8 worm cellular contexts compared by ENCODE assay signal in the genomic region with DNA sequence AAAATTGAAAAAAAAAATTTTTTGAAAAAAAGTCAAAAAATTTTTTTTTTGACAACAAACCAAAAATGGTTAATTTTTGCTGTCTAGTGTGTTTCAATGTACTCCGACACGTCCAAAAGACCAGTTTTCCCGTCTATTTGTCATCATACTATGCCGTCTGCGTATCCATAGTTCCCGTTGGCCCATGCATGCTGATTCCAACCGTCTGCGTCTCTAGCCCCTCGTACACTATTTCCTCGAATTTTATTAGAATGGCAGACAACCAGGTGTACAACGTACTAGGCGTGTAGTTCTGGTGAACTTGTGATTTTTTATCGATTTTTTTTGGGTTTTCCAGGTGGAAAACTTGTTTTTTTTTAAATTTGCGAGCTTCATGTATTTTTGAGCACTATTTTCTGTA.
TF ChIP-seq lines count a peak whose summit lies in the region.

No protein-coding gene starts in this region.

TF ChIP-seq in whole organism, L1 larva, 84 proteins besides CTCF, POLR2A, EP300 and RAD21 (continues in another document):
- peak; percentile 33 for TF ChIP-seq nhr-237 (tag; optimal IDR thresholded peaks at IDR 0.05; lab: Kevin White, UChicago)
- peak; percentile 78 for TF ChIP-seq nhr-19 (GFP tag; conservative IDR thresholded peaks at IDR 0.05; lab: Robert Waterston, UW)
- TF ChIP-seq elt-3 (tag; optimal IDR thresholded peaks at IDR 0.05; lab: Kevin White, UChicago): peak in 1 of 6 experiments; percentile 45
- no peak for TF ChIP-seq tlp-1 (tag; optimal IDR thresholded peaks at IDR 0.05; lab: Kevin White, UChicago)
- no peak for TF ChIP-seq lir-3 (tag; optimal IDR thresholded peaks at IDR 0.05; lab: Kevin White, UChicago; ENCODE audit: poor library complexity)
- TF ChIP-seq tbx-2 (tag; optimal IDR thresholded peaks at IDR 0.05; lab: Kevin White, UChicago): peak; percentile 51
- no peak for TF ChIP-seq isw-1 (GFP tag; IDR thresholded peaks at IDR 0.05; lab: Robert Waterston, UW)
- no peak for TF ChIP-seq fkh-10 (GFP tag; optimal IDR thresholded peaks at IDR 0.05; lab: Kevin White, UChicago)
- peak; percentile 78 for TF ChIP-seq snu-23 (GFP tag; optimal IDR thresholded peaks at IDR 0.05; lab: Kevin White, UChicago)
- TF ChIP-seq nhr-71 (tag; optimal IDR thresholded peaks at IDR 0.05; lab: Kevin White, UChicago): peak; percentile 76

TF ChIP-seq in whole organism, L2 larva, 48 proteins besides CTCF, POLR2A, EP300 and RAD21 (continues in another document):
- no peak for TF ChIP-seq ZK546.5 (tag; optimal IDR thresholded peaks at IDR 0.05; lab: Kevin White, UChicago)
- TF ChIP-seq R02D3.7 (tag; optimal IDR thresholded peaks at IDR 0.05; lab: Kevin White, UChicago): no peak
- peak; percentile 21 for TF ChIP-seq lin-13 (GFP tag; optimal IDR thresholded peaks at IDR 0.05; lab: Kevin White, UChicago)
- no peak for TF ChIP-seq mab-5 (tag; optimal IDR thresholded peaks at IDR 0.05; lab: Kevin White, UChicago)
- TF ChIP-seq crh-2 (tag; optimal IDR thresholded peaks at IDR 0.05; lab: Kevin White, UChicago): peak; percentile 70
- peak in 1 of 2 experiments; percentile 35 for TF ChIP-seq mdl-1 (tag; optimal IDR thresholded peaks at IDR 0.05; lab: Kevin White, UChicago)
- TF ChIP-seq nhr-6 (tag; optimal IDR thresholded peaks at IDR 0.05; lab: Kevin White, UChicago): no peak
- TF ChIP-seq snpc-4 (tag; optimal IDR thresholded peaks at IDR 0.05; lab: Kevin White, UChicago): peak; percentile 50
- TF ChIP-seq nhr-10 (tag; optimal IDR thresholded peaks at IDR 0.05; lab: Kevin White, UChicago): no peak
- TF ChIP-seq ztf-1 (GFP tag; conservative IDR thresholded peaks at IDR 0.05; lab: Robert Waterston, UW): no peak
- TF ChIP-seq nhr-11 (tag; optimal IDR thresholded peaks at IDR 0.05; lab: Kevin White, UChicago): no peak

TF ChIP-seq in whole organism, L3 larva, 47 proteins besides CTCF, POLR2A, EP300 and RAD21 (continues in another document):
- no peak for TF ChIP-seq ztf-4 (tag; optimal IDR thresholded peaks at IDR 0.05; lab: Kevin White, UChicago)
- no peak for TF ChIP-seq unc-62 (GFP tag; optimal IDR thresholded peaks at IDR 0.05; lab: Kevin White, UChicago)
- peak; percentile 63 for TF ChIP-seq nfya-1 (tag; optimal IDR thresholded peaks at IDR 0.05; lab: Kevin White, UChicago; ENCODE audit: insufficient read depth)
- no peak for TF ChIP-seq nhr-43 (tag; optimal IDR thresholded peaks at IDR 0.05; lab: Kevin White, UChicago; ENCODE audit: poor library complexity, severe bottlenecking)
- TF ChIP-seq sea-2 (GFP tag; optimal IDR thresholded peaks at IDR 0.05; lab: Kevin White, UChicago): no peak
- peak; percentile 98 for TF ChIP-seq skn-1 (tag; optimal IDR thresholded peaks at IDR 0.05; lab: Kevin White, UChicago)
- no peak for TF ChIP-seq unc-39 (tag; optimal IDR thresholded peaks at IDR 0.05; lab: Kevin White, UChicago)
- no peak for TF ChIP-seq mml-1 (tag; optimal IDR thresholded peaks at IDR 0.05; lab: Kevin White, UChicago)
- TF ChIP-seq nhr-11 (tag; optimal IDR thresholded peaks at IDR 0.05; lab: Kevin White, UChicago): no peak
- peak; percentile 74 for TF ChIP-seq pqm-1 (tag; optimal IDR thresholded peaks at IDR 0.05; lab: Kevin White, UChicago)
- TF ChIP-seq fos-1 (tag; optimal IDR thresholded peaks at IDR 0.05; lab: Kevin White, UChicago): no peak

TF ChIP-seq in whole organism, L4 larva, 104 proteins besides CTCF, POLR2A, EP300 and RAD21 (continues in another document):
- TF ChIP-seq daf-16 (GFP tag; optimal IDR thresholded peaks at IDR 0.05; lab: Kevin White, UChicago): peak in 1 of 2 experiments; percentile 1
- TF ChIP-seq daf-16 (tag; optimal IDR thresholded peaks at IDR 0.05; lab: Kevin White, UChicago): peak; percentile 82
- peak in 1 of 2 experiments; percentile 99 for TF ChIP-seq unc-62 (GFP tag; optimal IDR thresholded peaks at IDR 0.05 in 1 of 2; lab: Kevin White, UChicago)
- no peak for TF ChIP-seq unc-62 (tag; optimal IDR thresholded peaks at IDR 0.05; lab: Kevin White, UChicago)
- peak; percentile 12 for TF ChIP-seq nhr-25 (tag; optimal IDR thresholded peaks at IDR 0.05; lab: Kevin White, UChicago; ENCODE audit: borderline replicate concordance, insufficient read depth)
- TF ChIP-seq T26A8.4 (GFP tag; IDR thresholded peaks at IDR 0.05; lab: Robert Waterston, UW): peak; percentile 52; the same call in 1 of the 2 replicates
- no peak for TF ChIP-seq mdt-29 (GFP tag; IDR thresholded peaks at IDR 0.05; lab: Robert Waterston, UW)
- peak; percentile 66 for TF ChIP-seq nhr-6 (tag; optimal IDR thresholded peaks at IDR 0.05; lab: Kevin White, UChicago)
- peak; percentile 59 to 82 for TF ChIP-seq mdl-1 (tag; optimal IDR thresholded peaks at IDR 0.05; lab: Kevin White, UChicago)
- peak; percentile 40 for TF ChIP-seq rbr-2 (tag; optimal IDR thresholded peaks at IDR 0.05; lab: Kevin White, UChicago)

TF ChIP-seq in whole organism, late embryonic, 69 proteins besides CTCF, POLR2A, EP300 and RAD21 (continues in another document):
- TF ChIP-seq sox-4 (tag; optimal IDR thresholded peaks at IDR 0.05; lab: Kevin White, UChicago): no peak
- TF ChIP-seq ceh-6 (GFP tag; optimal IDR thresholded peaks at IDR 0.05; lab: Kevin White, UChicago): no peak
- no peak for TF ChIP-seq ceh-45 (GFP tag; IDR thresholded peaks at IDR 0.05; lab: Robert Waterston, UW)
- TF ChIP-seq dmd-4 (tag; optimal IDR thresholded peaks at IDR 0.05; lab: Kevin White, UChicago; ENCODE audit: borderline replicate concordance): no peak
- peak; percentile 15 for TF ChIP-seq hlh-30 (tag; optimal IDR thresholded peaks at IDR 0.05; lab: Kevin White, UChicago; ENCODE audit: insufficient read depth)
- TF ChIP-seq ztf-16 (tag; optimal IDR thresholded peaks at IDR 0.05; lab: Kevin White, UChicago): no peak
- TF ChIP-seq nfya-1 (tag; optimal IDR thresholded peaks at IDR 0.05; lab: Kevin White, UChicago): peak; percentile 35
- TF ChIP-seq unc-86 (tag; optimal IDR thresholded peaks at IDR 0.05; lab: Kevin White, UChicago): no peak
- no peak for TF ChIP-seq pag-3 (tag; optimal IDR thresholded peaks at IDR 0.05; lab: Kevin White, UChicago; ENCODE audit: borderline replicate concordance)
- no peak for TF ChIP-seq K02D7.2 (tag; optimal IDR thresholded peaks at IDR 0.05; lab: Kevin White, UChicago)
- no peak for TF ChIP-seq fkh-6 (tag; optimal IDR thresholded peaks at IDR 0.05; lab: Kevin White, UChicago)
- TF ChIP-seq npax-4 (tag; optimal IDR thresholded peaks at IDR 0.05; lab: Kevin White, UChicago): no peak

TF ChIP-seq in whole organism, midembryonic, 9 proteins besides CTCF, POLR2A, EP300 and RAD21:
- TF ChIP-seq tab-1 (GFP tag; IDR thresholded peaks at IDR 0.05; lab: Robert Waterston, UW) (no peak), flt-1 (GFP tag; IDR thresholded peaks at IDR 0.05; lab: Robert Waterston, UW) (no peak), ref-1 (GFP tag; conservative IDR thresholded peaks at IDR 0.05; lab: Robert Waterston, UW) (no peak), med-1 (GFP tag; optimal IDR thresholded peaks at IDR 0.05; lab: Kevin White, UChicago; ENCODE audit: insufficient read depth) (no peak), klf-2 (GFP tag; conservative IDR thresholded peaks at IDR 0.05; lab: Robert Waterston, UW) (no peak), T22C8.4 (GFP tag; IDR thresholded peaks at IDR 0.05; lab: Robert Waterston, UW) (peak; percentile 60), cog-1 (tag; optimal IDR thresholded peaks at IDR 0.05; lab: Kevin White, UChicago) (peak; percentile 14)

TF ChIP-seq in whole organism, mixed stage, embryonic, 35 proteins besides CTCF, POLR2A, EP300 and RAD21:
- TF ChIP-seq nhr-2 (tag; optimal IDR thresholded peaks at IDR 0.05; lab: Kevin White, UChicago) (no peak), ztf-11 (tag; optimal IDR thresholded peaks at IDR 0.05; lab: Kevin White, UChicago) (no peak), snpc-4 (tag; optimal IDR thresholded peaks at IDR 0.05; lab: Kevin White, UChicago) (no peak), flh-1 (GFP tag; optimal IDR thresholded peaks at IDR 0.05; lab: Kevin White, UChicago) (no peak), lin-13 (tag; optimal IDR thresholded peaks at IDR 0.05; lab: Kevin White, UChicago) (no peak), unc-120 (tag; optimal IDR thresholded peaks at IDR 0.05; lab: Kevin White, UChicago; ENCODE audit: poor library complexity, severe bottlenecking) (peak; percentile 20), blmp-1 (tag; optimal IDR thresholded peaks at IDR 0.05; lab: Kevin White, UChicago) (no peak), mep-1 (tag; optimal IDR thresholded peaks at IDR 0.05; lab: Kevin White, UChicago) (peak; percentile 36), unc-62 (GFP tag; optimal IDR thresholded peaks at IDR 0.05; lab: Kevin White, UChicago) (no peak), mab-5 (tag; optimal IDR thresholded peaks at IDR 0.05; lab: Kevin White, UChicago) (no peak), lin-32 (GFP tag; optimal IDR thresholded peaks at IDR 0.05; lab: Kevin White, UChicago) (no peak), hlh-1 (tag; optimal IDR thresholded peaks at IDR 0.05; lab: Kevin White, UChicago) (no peak), nhr-237 (tag; optimal IDR thresholded peaks at IDR 0.05; lab: Kevin White, UChicago) (no peak), nhr-28 (tag; optimal IDR thresholded peaks at IDR 0.05; lab: Kevin White, UChicago) (no peak), mls-2 (tag; optimal IDR thresholded peaks at IDR 0.05; lab: Kevin White, UChicago) (no peak), lsy-2 (tag; optimal IDR thresholded peaks at IDR 0.05; lab: Kevin White, UChicago) (no peak)

TF ChIP-seq in whole organism, young adult, 124 proteins besides CTCF, POLR2A, EP300 and RAD21 (continues in another document):
- TF ChIP-seq mxl-1 (tag; optimal IDR thresholded peaks at IDR 0.05; lab: Kevin White, UChicago) (no peak), attf-3 (GFP tag; conservative IDR thresholded peaks at IDR 0.05; lab: Robert Waterston, UW) (no peak), F39B2.1 (GFP tag; IDR thresholded peaks at IDR 0.05; lab: Robert Waterston, UW) (no peak), ZK185.1 (tag; optimal IDR thresholded peaks at IDR 0.05; lab: Kevin White, UChicago; ENCODE audit: poor library complexity, severe bottlenecking) (no peak), cebp-1 (GFP tag; IDR thresholded peaks at IDR 0.05; lab: Robert Waterston, UW) (no peak), cebp-1 (tag; optimal IDR thresholded peaks at IDR 0.05; lab: Kevin White, UChicago) (peak; percentile 56), athp-1 (tag; optimal IDR thresholded peaks at IDR 0.05; lab: Kevin White, UChicago) (no peak), aptf-2 (GFP tag; conservative IDR thresholded peaks at IDR 0.05; lab: Robert Waterston, UW) (no peak), snpc-3.4 (tag; optimal IDR thresholded peaks at IDR 0.05; lab: Kevin White, UChicago) (no peak), hmg-20 (GFP tag; IDR thresholded peaks at IDR 0.05; lab: Robert Waterston, UW) (no peak), lin-54 (GFP tag; optimal IDR thresholded peaks at IDR 0.05; lab: Kevin White, UChicago) (no peak), mes-4 (tag; optimal IDR thresholded peaks at IDR 0.05; lab: Kevin White, UChicago) (no peak), snpc-4 (GFP tag; optimal IDR thresholded peaks at IDR 0.05; lab: Kevin White, UChicago) (no peak), snpc-4 (tag; optimal IDR thresholded peaks at IDR 0.05; lab: Kevin White, UChicago) (peak in 2 of 4 experiments; percentile 36 to 69), F10E7.11 (tag; optimal IDR thresholded peaks at IDR 0.05; lab: Kevin White, UChicago) (no peak), mcd-1 (GFP tag; IDR thresholded peaks at IDR 0.05; lab: Robert Waterston, UW) (no peak), K12H6.12 (tag; optimal IDR thresholded peaks at IDR 0.05; lab: Kevin White, UChicago) (no peak), hmg-1.2 (GFP tag; IDR thresholded peaks at IDR 0.05; lab: Robert Waterston, UW) (peak; percentile 95)
